Fruit fly (Drosophila melanogaster): ENCODE results near the gene CG14971.

DNA sequence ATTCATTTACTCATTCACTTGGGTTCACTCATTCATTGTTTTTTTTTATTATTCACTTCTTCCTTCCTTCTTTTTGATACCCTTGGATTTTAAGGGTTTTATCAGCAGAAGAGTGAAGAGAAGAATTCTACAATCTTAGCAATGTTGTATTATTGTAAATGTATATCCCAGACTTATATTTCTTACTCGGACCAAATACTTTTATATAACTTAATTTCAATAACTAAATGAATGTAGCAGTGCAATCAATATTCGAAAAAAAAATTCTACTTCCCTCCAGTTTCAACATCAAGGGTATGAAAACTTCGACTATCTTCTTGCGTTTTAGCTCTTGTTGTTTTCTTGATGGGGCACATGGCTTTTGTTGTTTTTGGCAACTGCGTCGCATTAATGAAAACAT is 20.7 kb downstream of the CG14971 start:
- TF ChIP-seq ttk (optimal IDR thresholded peaks at IDR 0.05) (no peak), Myc (optimal IDR thresholded peaks at IDR 0.05) (no peak)

Measured in Kc167 (cell line).